Fruit fly (Drosophila melanogaster) whole organism, embryonic: ENCODE data around the gene CG4218.

Source experiments
- Asciz ChIP-seq: fragments of 200-800 bp; sonication (Bioruptor generic); optimal IDR thresholded peaks from 2 replicates; lab custom pipeline; 2017; ENCODE audit warnings: missing biosample characterization, mild to moderate bottlenecking, missing genetic modification characterization, missing genetic modification reagents
- CG10654 ChIP-seq: fragments of 200-800 bp; sonication (Bioruptor generic); optimal IDR thresholded peaks from 2 replicates; lab custom pipeline; 2016; ENCODE audit warnings: missing biosample characterization, missing genetic modification characterization
- CG11085 ChIP-seq: fragments of 200-800 bp; sonication (Bioruptor generic); IDR thresholded peaks from 2 replicates; pipeline ENCODE4 v1.3.6; 2022; ENCODE audit warnings: missing biosample characterization, missing genetic modification characterization
- CG11398 ChIP-seq: fragments of 200-800 bp; sonication (Bioruptor generic); optimal IDR thresholded peaks from 2 replicates; lab custom pipeline; 2016; ENCODE audit warnings: missing biosample characterization, missing genetic modification characterization
- CG11696 ChIP-seq: fragments of 200-800 bp; sonication (Bioruptor generic); IDR thresholded peaks from 2 replicates; pipeline ENCODE4 v1.3.6; 2022; ENCODE audit warnings: missing biosample characterization, missing genetic modification characterization
- CG12659 ChIP-seq: fragments of 200-800 bp; sonication (Bioruptor generic); optimal IDR thresholded peaks from 3 replicates; lab custom pipeline; 2017; ENCODE audit warnings: mild to moderate bottlenecking, missing biosample characterization, missing genetic modification reagents, missing genetic modification characterization
- CG14050 ChIP-seq: fragments of 200-800 bp; sonication (Bioruptor generic); IDR thresholded peaks from 3 replicates; pipeline ENCODE4 v1.3.6; 2022; ENCODE audit warnings: missing biosample characterization, missing genetic modification characterization
- CG15479 ChIP-seq: fragments of 200-800 bp; sonication (Bioruptor generic); optimal IDR thresholded peaks from 3 replicates; lab custom pipeline; 2019; ENCODE audit warnings: missing biosample characterization, mild to moderate bottlenecking, missing genetic modification characterization, moderate library complexity
- CG17359 ChIP-seq: fragments of 200-800 bp; sonication (Bioruptor generic); optimal IDR thresholded peaks from 3 replicates; lab custom pipeline; 2018; ENCODE audit warnings: missing biosample characterization, mild to moderate bottlenecking, missing genetic modification characterization, moderate library complexity
- CG2120 ChIP-seq: fragments of 200-800 bp; sonication (Bioruptor generic); optimal IDR thresholded peaks from 3 replicates; lab custom pipeline; 2016; ENCODE audit warnings: missing biosample characterization, missing genetic modification characterization
- CG33557 ChIP-seq: fragments of 200-800 bp; sonication (Bioruptor generic); optimal IDR thresholded peaks from 2 replicates; lab custom pipeline; 2019; ENCODE audit warnings: missing biosample characterization, mild to moderate bottlenecking, missing genetic modification characterization, moderate library complexity
- CG4707 ChIP-seq: fragments of 200-800 bp; sonication (Bioruptor generic); optimal IDR thresholded peaks from 2 replicates; lab custom pipeline; 2018; ENCODE audit warnings: missing biosample characterization, mild to moderate bottlenecking, missing genetic modification characterization, moderate library complexity
- CG4820 ChIP-seq: fragments of 200-800 bp; sonication (Bioruptor generic); optimal IDR thresholded peaks from 3 replicates; lab custom pipeline; 2016; ENCODE audit warnings: missing biosample characterization, missing genetic modification characterization
- CG6813 ChIP-seq: fragments of 200-800 bp; sonication (Bioruptor generic); optimal IDR thresholded peaks from 2 replicates; lab custom pipeline; 2017; ENCODE audit warnings: missing biosample characterization, missing genetic modification characterization, mild to moderate bottlenecking, moderate library complexity, missing genetic modification reagents
- CkIIα-i1 ChIP-seq: fragments of 200-800 bp; sonication (Bioruptor generic); IDR thresholded peaks from 2 replicates; pipeline ENCODE4 v1.3.6; 2022; ENCODE audit warnings: missing biosample characterization, missing genetic modification characterization
- Dp ChIP-seq: fragments of 200-800 bp; sonication (Bioruptor generic); optimal IDR thresholded peaks from 2 replicates; lab custom pipeline; 2018; ENCODE audit warnings: missing biosample characterization, mild to moderate bottlenecking, missing genetic modification characterization, moderate library complexity
- Elba2 ChIP-seq: fragments of 200-800 bp; sonication (Bioruptor generic); optimal IDR thresholded peaks from 3 replicates; lab custom pipeline; 2016; ENCODE audit warnings: missing biosample characterization, missing genetic modification characterization
- Ets65A ChIP-seq: fragments of 200-800 bp; sonication (Bioruptor generic); peaks from one replicate; lab custom pipeline; 2016; ENCODE audit warnings: missing biosample characterization, missing genetic modification characterization
- HHEX ChIP-seq: fragments of 200-800 bp; sonication (Bioruptor generic); optimal IDR thresholded peaks from 3 replicates; lab custom pipeline; 2017; ENCODE audit warnings: missing biosample characterization, mild to moderate bottlenecking, missing genetic modification characterization, missing genetic modification reagents
- HLHmδ ChIP-seq: fragments of 200-800 bp; sonication (Bioruptor generic); optimal IDR thresholded peaks from 2 replicates; lab custom pipeline; 2018; ENCODE audit warnings: missing biosample characterization, mild to moderate bottlenecking, missing genetic modification characterization, moderate library complexity
- Hr78 ChIP-seq, 2 experiments: fragments of 200-800 bp in 1 of 2; fragments of >200 bp in 1 of 2; sonication (Bioruptor generic) in 1 of 2; optimal IDR thresholded peaks; 2 replicates each; lab custom pipeline; 2017 to 2019; ENCODE audit warnings: missing biosample characterization in 2 of 2, missing genetic modification characterization in 2 of 2, mild to moderate bottlenecking in 1 of 2, moderate library complexity in 1 of 2
- Pdp1 ChIP-seq, 2 experiments: fragments of 200-800 bp; sonication (Bioruptor generic); optimal IDR thresholded peaks; 3 replicates each; lab custom pipeline; 2016; ENCODE audit warnings: missing biosample characterization in 2 of 2, missing genetic modification characterization in 2 of 2, mild to moderate bottlenecking in 1 of 2, moderate library complexity in 1 of 2
- Ravus ChIP-seq: fragments of 200-800 bp; sonication (Bioruptor generic); IDR thresholded peaks from 2 replicates; pipeline ENCODE4 v1.3.6; 2022; ENCODE audit warnings: missing biosample characterization, missing genetic modification characterization
- Rfx ChIP-seq: fragments of 200-800 bp; sonication (Bioruptor generic); IDR thresholded peaks from 2 replicates; pipeline ENCODE4 v1.3.6; 2022; ENCODE audit warnings: missing biosample characterization, missing genetic modification characterization
- Usf ChIP-seq: fragments of 200-800 bp; sonication (Bioruptor generic); optimal IDR thresholded peaks from 2 replicates; lab custom pipeline; 2017; ENCODE audit warnings: missing genotype, missing biosample characterization, missing genetic modification characterization
- YL-1 ChIP-seq: fragments of 200-800 bp; sonication (Bioruptor generic); optimal IDR thresholded peaks from 3 replicates; lab custom pipeline; 2017; ENCODE audit warnings: missing biosample characterization, mild to moderate bottlenecking, missing genetic modification characterization
- ash1 ChIP-seq: fragments of 200-800 bp; sonication (Bioruptor generic); optimal IDR thresholded peaks from 2 replicates; lab custom pipeline; 2018; ENCODE audit warnings: missing biosample characterization, mild to moderate bottlenecking, missing genetic modification characterization
- bowl ChIP-seq: fragments of 200-800 bp; sonication (Bioruptor generic); IDR thresholded peaks from 2 replicates; pipeline ENCODE4 v1.3.6; 2022; ENCODE audit warnings: missing biosample characterization, missing genetic modification characterization
- cas ChIP-seq: fragments of 200-800 bp; sonication (Bioruptor generic); IDR thresholded peaks from 2 replicates; pipeline ENCODE4 v1.3.6; 2022; ENCODE audit warnings: missing biosample characterization, missing genetic modification characterization
- cwo ChIP-seq: fragments of 200-800 bp; sonication (Bioruptor generic); optimal IDR thresholded peaks from 3 replicates; lab custom pipeline; 2017; ENCODE audit warnings: missing biosample characterization, missing genetic modification characterization, mild to moderate bottlenecking, moderate library complexity, missing genetic modification reagents
- danr ChIP-seq: fragments of 200-800 bp; sonication (Bioruptor generic); IDR thresholded peaks from 2 replicates; pipeline ENCODE4 v1.3.6; 2022; ENCODE audit warnings: missing biosample characterization, missing genetic modification characterization
- dmrt99B ChIP-seq: fragments of 200-800 bp; sonication (Bioruptor generic); optimal IDR thresholded peaks from 2 replicates; lab custom pipeline; 2018; ENCODE audit warnings: missing biosample characterization, mild to moderate bottlenecking, missing genetic modification characterization, moderate library complexity
- dpn ChIP-seq, 2 experiments: fragments of 200-800 bp; sonication (Bioruptor generic); optimal IDR thresholded peaks; 3 replicates each; lab custom pipeline; 2016; ENCODE audit warnings: missing biosample characterization in 2 of 2, missing genetic modification characterization in 2 of 2
- ems ChIP-seq: fragments of 200-800 bp; sonication (Bioruptor generic); optimal IDR thresholded peaks from 3 replicates; lab custom pipeline; 2016; ENCODE audit warnings: missing biosample characterization, missing genetic modification characterization
- esg ChIP-seq: fragments of 200-800 bp; sonication (Bioruptor generic); conservative IDR thresholded peaks from 2 replicates; pipeline ENCODE4 v1.3.6; 2022; ENCODE audit warnings: missing biosample characterization, missing genetic modification characterization
- ewg ChIP-seq: fragments of 200-800 bp; sonication (Bioruptor generic); optimal IDR thresholded peaks from 3 replicates; lab custom pipeline; 2017; ENCODE audit warnings: mild to moderate bottlenecking, missing biosample characterization, missing genetic modification reagents, missing genetic modification characterization
- h ChIP-seq: fragments of >200 bp; optimal IDR thresholded peaks from 2 replicates; lab custom pipeline; 2017
- knrl ChIP-seq: fragments of 200-800 bp; sonication (Bioruptor generic); IDR thresholded peaks from 3 replicates; pipeline ENCODE4 v1.3.6; 2022; ENCODE audit warnings: missing biosample characterization, missing genetic modification characterization; ENCODE audit not compliant: partially characterized antibody
- lola ChIP-seq, 3 experiments: fragments of >200 bp in 2 of 3; fragments of 200-800 bp in 1 of 3; sonication (Bioruptor generic) in 1 of 3; optimal IDR thresholded peaks; 2 replicates each; lab custom pipeline; 2017 to 2019; ENCODE audit warnings: missing biosample characterization in 3 of 3, missing genetic modification characterization in 3 of 3, mild to moderate bottlenecking in 1 of 3, moderate library complexity in 1 of 3
- peb ChIP-seq: fragments of 200-800 bp; sonication (Bioruptor generic); IDR thresholded peaks from 2 replicates; pipeline ENCODE4 v1.3.6; 2022; ENCODE audit warnings: missing biosample characterization, missing genetic modification characterization
- phol ChIP-seq: fragments of 200-800 bp; sonication (Bioruptor generic); optimal IDR thresholded peaks from 3 replicates; lab custom pipeline; 2018; ENCODE audit warnings: missing biosample characterization, mild to moderate bottlenecking, missing genetic modification characterization, moderate library complexity
- row ChIP-seq: fragments of 200-800 bp; sonication (Bioruptor generic); IDR thresholded peaks from 3 replicates; pipeline ENCODE4 v1.3.6; 2022; ENCODE audit warnings: missing biosample characterization, missing genetic modification characterization
- seq ChIP-seq: fragments of 200-800 bp; sonication (Bioruptor generic); IDR thresholded peaks from 2 replicates; pipeline ENCODE4 v1.3.6; 2022; ENCODE audit warnings: missing biosample characterization, missing genetic modification characterization
- sim ChIP-seq: fragments of 200-800 bp; sonication (Bioruptor generic); IDR thresholded peaks from 2 replicates; pipeline ENCODE4 v1.3.6; 2022; ENCODE audit warnings: missing biosample characterization, missing genetic modification characterization
- so ChIP-seq: fragments of 200-800 bp; sonication (Bioruptor generic); IDR thresholded peaks from 3 replicates; pipeline ENCODE4 v1.3.6; 2022; ENCODE audit warnings: missing biosample characterization, missing genetic modification characterization
- sqz ChIP-seq: fragments of 200-800 bp; sonication (Bioruptor generic); optimal IDR thresholded peaks from 3 replicates; lab custom pipeline; 2018; ENCODE audit warnings: missing biosample characterization, mild to moderate bottlenecking, missing genetic modification characterization
- sr ChIP-seq: fragments of 200-800 bp; sonication (Bioruptor generic); IDR thresholded peaks from 3 replicates; pipeline ENCODE4 v1.3.6; 2022; ENCODE audit warnings: missing biosample characterization, missing genetic modification characterization
- twi ChIP-seq: fragments of 200-800 bp; optimal IDR thresholded peaks from 2 replicates; lab custom pipeline; 2019; ENCODE audit warnings: missing biosample characterization, mild to moderate bottlenecking, missing genetic modification characterization, moderate library complexity
- wek ChIP-seq: fragments of 200-800 bp; sonication (Bioruptor generic); optimal IDR thresholded peaks from 3 replicates; lab custom pipeline; 2018; ENCODE audit warnings: missing biosample characterization, mild to moderate bottlenecking, missing genetic modification characterization, moderate library complexity
- zfh2 ChIP-seq: fragments of 200-800 bp; sonication (Bioruptor generic); optimal IDR thresholded peaks from 2 replicates; lab custom pipeline; 2016; ENCODE audit warnings: missing biosample characterization, missing genetic modification characterization

CG4218 gene

DNA sequence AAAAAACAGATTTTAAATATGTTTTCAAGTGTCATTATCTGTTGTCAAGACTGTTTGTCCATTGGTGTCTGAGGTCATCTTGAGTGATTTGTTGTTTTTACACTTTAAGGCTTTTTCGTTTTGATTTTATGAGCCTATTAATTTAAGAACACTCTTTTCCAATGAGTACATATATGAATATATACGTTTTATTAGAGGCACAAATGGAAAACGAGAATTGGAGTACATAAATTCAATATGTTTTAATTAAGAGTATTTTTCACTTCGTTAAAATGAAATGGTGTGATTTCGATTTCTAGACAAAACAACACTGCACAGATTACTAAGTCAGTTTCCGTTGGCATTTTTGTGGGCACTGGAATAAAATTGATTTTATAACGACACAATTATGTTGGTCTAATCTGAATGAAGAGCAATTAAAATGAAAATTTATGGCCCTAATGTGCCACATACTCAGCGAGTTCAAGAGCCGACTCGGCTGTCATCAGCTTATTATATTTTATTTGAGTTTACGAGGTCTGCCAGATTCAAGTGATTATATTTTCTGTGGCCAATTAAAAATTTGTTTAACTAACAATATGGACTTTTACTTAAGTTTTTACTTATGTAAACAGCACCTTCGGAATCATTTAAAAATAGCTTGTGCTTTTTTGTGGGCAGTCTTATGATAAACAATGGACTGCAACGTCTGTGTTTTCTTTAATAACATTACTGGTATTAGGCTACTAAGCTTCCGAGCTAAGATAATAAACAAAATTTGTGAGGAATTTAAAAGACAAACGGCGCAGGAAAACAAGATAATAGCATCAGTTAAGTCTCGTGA, 47.6 kb downstream of the CG4218 start (continued):
- TF ChIP-seq Asciz (GFP tag; lab: Kevin White, UChicago) (no peak), knrl (GFP tag; lab: Robert Waterston, UW) (no peak), sr (no peak), ash1 (GFP tag; lab: Kevin White, UChicago) (no peak), zfh2 (no peak), bowl (GFP tag; lab: Robert Waterston, UW) (no peak), CG6813 (GFP tag; lab: Kevin White, UChicago) (no peak), Ets65A (GFP tag; lab: Kevin White, UChicago) (peak; percentile 17), CkIIα-i1 (GFP tag; lab: Robert Waterston, UW) (no peak), CG33557 (GFP tag; lab: Kevin White, UChicago) (no peak), sqz (GFP tag; lab: Kevin White, UChicago) (peak; percentile 32), Ravus (GFP tag; lab: Robert Waterston, UW) (no peak), Rfx (GFP tag; lab: Robert Waterston, UW) (no peak), Hr78 (GFP tag; optimal IDR thresholded peaks at IDR 0.05; lab: Kevin White, UChicago) (no peak), Pdp1 (GFP tag; optimal IDR thresholded peaks at IDR 0.05; lab: Kevin White, UChicago) (peak in 1 of 2 experiments; percentile 26), cas (GFP tag; lab: Robert Waterston, UW) (no peak), HHEX (GFP tag; lab: Kevin White, UChicago) (no peak), seq (GFP tag; lab: Robert Waterston, UW) (no peak), CG10654 (no peak), CG14050 (GFP tag; lab: Robert Waterston, UW) (no peak), ems (GFP tag; lab: Kevin White, UChicago) (no peak), CG11398 (GFP tag; lab: Kevin White, UChicago) (no peak), h (no peak), dpn (GFP tag; optimal IDR thresholded peaks at IDR 0.05; lab: Kevin White, UChicago) (no peak), so (GFP tag; lab: Robert Waterston, UW) (no peak), CG17359 (tag; lab: Kevin White, UChicago) (no peak), Usf (no peak), CG11085 (GFP tag; lab: Robert Waterston, UW) (no peak), YL-1 (GFP tag; lab: Kevin White, UChicago) (no peak), row (GFP tag; lab: Robert Waterston, UW) (peak; percentile 42; the same call in 2 of the 3 replicates), CG4820 (GFP tag; lab: Kevin White, UChicago) (no peak), Dp (no peak), dmrt99B (tag; lab: Kevin White, UChicago) (no peak), peb (GFP tag; lab: Robert Waterston, UW) (no peak), ewg (GFP tag; lab: Kevin White, UChicago) (no peak), CG2120 (GFP tag; lab: Kevin White, UChicago) (no peak), sim (GFP tag; lab: Robert Waterston, UW) (no peak), CG4707 (GFP tag; lab: Kevin White, UChicago) (no peak), CG12659 (no peak), HLHmδ (GFP tag; lab: Kevin White, UChicago) (no peak), lola (GFP tag; optimal IDR thresholded peaks at IDR 0.05; lab: Kevin White, UChicago) (no peak), CG15479 (GFP tag; lab: Kevin White, UChicago) (no peak), Elba2 (GFP tag; lab: Kevin White, UChicago) (no peak), danr (no peak), twi (tag; lab: Kevin White, UChicago) (peak; percentile 23), cwo (GFP tag; lab: Kevin White, UChicago) (peak; percentile 40), phol (no peak), CG11696 (no peak), wek (GFP tag; lab: Kevin White, UChicago) (no peak), esg (GFP tag; lab: Robert Waterston, UW) (no peak)
